Worm (Caenorhabditis elegans): ENCODE data around the gene nhr-237.

ce11 chrV:1627269-1627668, 649 bp upstream of the nhr-237 start:
- TF ChIP-seq ref-1 (GFP tag; conservative IDR thresholded peaks at IDR 0.05) (no peak), klf-2 (GFP tag; conservative IDR thresholded peaks at IDR 0.05) (no peak), ztf-23 (GFP tag; IDR thresholded peaks at IDR 0.05) (no peak)
